Worm (Caenorhabditis elegans) whole organism, L1 larva: ENCODE measurements around the gene Y39G8B.10.

ENCODE experiments used
- C04F5.9 ChIP-seq: sonication (generic microtip); optimal IDR thresholded peaks from 2 replicates; lab custom pipeline; 2016; ENCODE audit warnings: missing genetic modification characterization, missing compliant biosample characterization
- C16A3.4 ChIP-seq: fragments of 150-350 bp; optimal IDR thresholded peaks from 2 replicates; lab custom pipeline; 2014; ENCODE audit warnings: missing biosample characterization, missing genetic modification characterization
- C34B4.2 ChIP-seq: sonication (generic microtip); optimal IDR thresholded peaks from 2 replicates; lab custom pipeline; 2017; ENCODE audit warnings: mild to moderate bottlenecking, missing genetic modification characterization, missing compliant biosample characterization
- F16B12.6 ChIP-seq: fragments of 150-350 bp; optimal IDR thresholded peaks from 2 replicates; lab custom pipeline; 2014; ENCODE audit warnings: missing biosample characterization, missing genetic modification characterization
- aly-2 ChIP-seq: fragments of 150-350 bp; optimal IDR thresholded peaks from 2 replicates; lab custom pipeline; 2014; ENCODE audit warnings: missing biosample characterization, missing genetic modification characterization
- blmp-1 ChIP-seq: fragments of 150-350 bp; optimal IDR thresholded peaks from 2 replicates; lab custom pipeline; 2014; ENCODE audit warnings: missing biosample characterization, missing genetic modification characterization
- ceh-8 ChIP-seq: fragments of 200-800 bp; sonication (Bioruptor generic); optimal IDR thresholded peaks from 2 replicates; lab custom pipeline; 2018; ENCODE audit warnings: mild to moderate bottlenecking, missing genetic modification characterization, moderate library complexity, missing compliant biosample characterization
- ceh-82 ChIP-seq, 3 experiments: fragments of 150-350 bp in 1 of 3; sonication (generic microtip) in 2 of 3; optimal IDR thresholded peaks; 2 replicates each; lab custom pipeline; 2014 to 2017; ENCODE audit warnings: missing biosample characterization in 3 of 3, missing genetic modification characterization in 3 of 3
- ces-1 ChIP-seq: fragments of 150-350 bp; optimal IDR thresholded peaks from 2 replicates; lab custom pipeline; 2014; ENCODE audit warnings: missing biosample characterization, missing genetic modification reagents, missing genetic modification characterization
- efl-1 ChIP-seq, 4 experiments: fragments of 150-350 bp; optimal IDR thresholded peaks in 3 of 4; peaks in 1 of 4; 1 replicate in 1 of 4; 2 replicates in 3 of 4; lab custom pipeline; 2014; ENCODE audit warnings: missing biosample characterization in 2 of 4, missing genetic modification characterization in 2 of 4, missing genetic modification reagents in 2 of 4
- efl-3 ChIP-seq: fragments of 200-800 bp; sonication (Bioruptor generic); optimal IDR thresholded peaks from 2 replicates; lab custom pipeline; 2018; ENCODE audit warnings: mild to moderate bottlenecking, missing genetic modification characterization, missing compliant biosample characterization
- elt-2 ChIP-seq: sonication (generic microtip); optimal IDR thresholded peaks from 2 replicates; lab custom pipeline; 2016; ENCODE audit warnings: missing genetic modification characterization, mild to moderate bottlenecking, inconsistent platforms, missing compliant biosample characterization, missing genetic modification reagents
- elt-3 ChIP-seq, 6 experiments: fragments of 150-350 bp in 1 of 6; sonication (generic microtip); optimal IDR thresholded peaks; 2 replicates each; lab custom pipeline; 2017 to 2018; ENCODE audit warnings: missing biosample characterization in 6 of 6, missing genetic modification characterization in 6 of 6, inconsistent platforms in 1 of 6
- fos-1 ChIP-seq: fragments of 150-350 bp; optimal IDR thresholded peaks from 2 replicates; lab custom pipeline; 2014; ENCODE audit warnings: missing biosample characterization, missing genetic modification characterization
- grh-1 ChIP-seq: fragments of 200-800 bp; sonication (Bioruptor generic); IDR thresholded peaks from 2 replicates; pipeline ENCODE4 v1.3.6; 2022; ENCODE audit warnings: missing genetic modification reagents, missing genetic modification characterization, missing compliant biosample characterization
- hlh-4 ChIP-seq: sonication (generic microtip); optimal IDR thresholded peaks from 2 replicates; lab custom pipeline; 2016; ENCODE audit warnings: mild to moderate bottlenecking, missing genetic modification characterization, missing compliant biosample characterization
- lin-13 ChIP-seq: fragments of 150-350 bp; optimal IDR thresholded peaks from 2 replicates; lab custom pipeline; 2014; ENCODE audit warnings: missing biosample characterization, missing genetic modification reagents, missing genetic modification characterization
- lin-35 ChIP-seq, 2 experiments: fragments of 150-350 bp; optimal IDR thresholded peaks; 2 replicates each; lab custom pipeline; 2014; ENCODE audit warnings: missing biosample characterization in 2 of 2, missing genetic modification characterization in 2 of 2, missing genetic modification reagents in 2 of 2
- mdl-1 ChIP-seq, 2 experiments: fragments of 150-350 bp; optimal IDR thresholded peaks; 2 replicates each; lab custom pipeline; 2014 to 2017; ENCODE audit warnings: missing biosample characterization in 2 of 2, missing genetic modification characterization in 2 of 2, inconsistent platforms in 1 of 2
- mep-1 ChIP-seq: fragments of 150-350 bp; optimal IDR thresholded peaks from 2 replicates; lab custom pipeline; 2014; ENCODE audit warnings: missing biosample characterization, missing genetic modification characterization
- nhr-47 ChIP-seq: sonication (generic microtip); optimal IDR thresholded peaks from 2 replicates; lab custom pipeline; 2016; ENCODE audit warnings: mild to moderate bottlenecking, missing genetic modification characterization, moderate library complexity, missing compliant biosample characterization
- nhr-71 ChIP-seq: sonication (generic microtip); optimal IDR thresholded peaks from 2 replicates; lab custom pipeline; 2016; ENCODE audit warnings: mild to moderate bottlenecking, missing genetic modification characterization, moderate library complexity, missing compliant biosample characterization
- pag-3 ChIP-seq: sonication (generic microtip); optimal IDR thresholded peaks from 2 replicates; lab custom pipeline; 2017; ENCODE audit warnings: missing genetic modification characterization, mild to moderate bottlenecking, missing compliant biosample characterization, antibody characterized with exemption, borderline replicate concordance; ENCODE audit not compliant: insufficient read depth
- skn-1 ChIP-seq: fragments of 150-350 bp; optimal IDR thresholded peaks from 2 replicates; lab custom pipeline; 2014; ENCODE audit warnings: missing biosample characterization, missing genetic modification characterization
- snpc-4 ChIP-seq: fragments of 150-350 bp; optimal IDR thresholded peaks from 2 replicates; lab custom pipeline; 2014; ENCODE audit warnings: missing biosample characterization, missing genetic modification characterization
- sptf-1 ChIP-seq: fragments of 150-350 bp; optimal IDR thresholded peaks from 2 replicates; lab custom pipeline; 2014; ENCODE audit warnings: missing biosample characterization, missing genetic modification characterization
- sup-37 ChIP-seq: fragments of 200-800 bp; sonication (Bioruptor generic); optimal IDR thresholded peaks from 2 replicates; lab custom pipeline; 2018; ENCODE audit warnings: mild to moderate bottlenecking, missing genetic modification characterization, missing compliant biosample characterization
- swsn-7 ChIP-seq: sonication (generic microtip); optimal IDR thresholded peaks from 2 replicates; lab custom pipeline; 2016; ENCODE audit warnings: missing genetic modification characterization, missing compliant biosample characterization
- tbx-2 ChIP-seq: sonication (generic microtip); optimal IDR thresholded peaks from 2 replicates; lab custom pipeline; 2016; ENCODE audit warnings: missing genetic modification characterization, missing compliant biosample characterization
- tlp-1 ChIP-seq: fragments of 150-350 bp; optimal IDR thresholded peaks from 2 replicates; lab custom pipeline; 2014; ENCODE audit warnings: missing biosample characterization, missing genetic modification characterization
- unc-30 ChIP-seq: sonication (generic microtip); optimal IDR thresholded peaks from 2 replicates; lab custom pipeline; 2017; ENCODE audit warnings: missing biosample characterization, missing genetic modification characterization
- unc-62 ChIP-seq: fragments of 150-350 bp; optimal IDR thresholded peaks from 2 replicates; lab custom pipeline; 2014; ENCODE audit warnings: missing biosample characterization, missing genetic modification reagents, missing genetic modification characterization
- unc-86 ChIP-seq: sonication (generic microtip); optimal IDR thresholded peaks from 2 replicates; lab custom pipeline; 2016; ENCODE audit warnings: missing genetic modification characterization, missing compliant biosample characterization
- vab-15 ChIP-seq: sonication (generic microtip); optimal IDR thresholded peaks from 2 replicates; lab custom pipeline; 2017; ENCODE audit warnings: missing genotype, mild to moderate bottlenecking, missing genetic modification characterization, missing compliant biosample characterization
- zag-1 ChIP-seq: fragments of 150-350 bp; optimal IDR thresholded peaks from 2 replicates; lab custom pipeline; 2014; ENCODE audit warnings: missing biosample characterization, missing genetic modification characterization
- ztf-11 ChIP-seq, 2 experiments: sonication (generic microtip); optimal IDR thresholded peaks; 2 replicates each; lab custom pipeline; 2016 to 2017; ENCODE audit warnings: missing genetic modification characterization in 2 of 2, missing biosample characterization in 1 of 2, missing compliant biosample characterization in 1 of 2

Gene Y39G8B.10

DNA sequence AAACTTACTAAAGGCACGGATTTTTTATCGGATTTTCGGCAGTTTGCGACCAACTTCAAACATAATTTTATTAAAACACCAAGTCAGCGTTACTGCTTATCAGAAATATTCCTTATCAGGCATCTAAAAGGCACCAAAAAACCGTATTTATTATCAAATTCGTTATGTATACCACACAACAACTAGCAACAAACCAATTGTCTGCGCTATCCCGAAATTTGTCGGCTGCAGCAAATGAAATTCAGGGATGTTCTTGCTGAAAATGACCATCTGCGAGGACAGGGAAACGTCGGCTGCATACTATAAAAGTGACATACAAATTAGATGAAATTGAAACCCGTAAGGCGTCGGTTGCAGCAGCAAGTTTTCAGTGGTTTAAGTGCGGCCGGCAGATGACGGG lies 15.1 kb upstream of the Y39G8B.10 start:
- TF ChIP-seq ceh-82 (tag; optimal IDR thresholded peaks at IDR 0.05; lab: Kevin White, UChicago) (no peak), pag-3 (tag; lab: Kevin White, UChicago) (no peak), skn-1 (no peak), hlh-4 (no peak), aly-2 (tag; lab: Kevin White, UChicago) (no peak), tbx-2 (tag; lab: Kevin White, UChicago) (no peak)

DNA sequence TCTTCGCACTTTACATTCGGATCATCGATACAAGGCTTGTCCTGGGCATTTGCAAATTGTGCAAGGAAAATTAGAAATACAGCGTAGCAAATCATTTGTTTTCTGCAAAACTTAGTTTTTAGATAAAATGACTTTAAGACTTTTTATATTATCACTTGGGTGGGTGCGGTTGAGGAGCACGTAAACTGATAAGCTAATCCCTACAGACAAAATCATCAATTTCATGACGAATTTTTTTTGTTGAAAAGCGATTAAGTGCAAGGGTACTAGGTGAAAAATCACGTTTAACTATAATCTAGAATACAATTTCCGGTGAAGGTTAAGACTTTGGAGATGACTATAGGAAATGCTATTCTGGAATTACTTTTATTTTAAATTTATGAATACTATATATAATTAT lies 14.6 kb upstream of the Y39G8B.10 start, which contains the start of gene F01D5.1:
Gene F01D5.1 (minus strand): TSS at position 105 of the 400 bp plus-strand sequence.
- TF ChIP-seq ces-1 (GFP tag; lab: Kevin White, UChicago) (no peak), elt-2 (tag; lab: Kevin White, UChicago) (peak; percentile 84)
- TF ChIP-seq, all 84 proteins: peak for 1

DNA sequence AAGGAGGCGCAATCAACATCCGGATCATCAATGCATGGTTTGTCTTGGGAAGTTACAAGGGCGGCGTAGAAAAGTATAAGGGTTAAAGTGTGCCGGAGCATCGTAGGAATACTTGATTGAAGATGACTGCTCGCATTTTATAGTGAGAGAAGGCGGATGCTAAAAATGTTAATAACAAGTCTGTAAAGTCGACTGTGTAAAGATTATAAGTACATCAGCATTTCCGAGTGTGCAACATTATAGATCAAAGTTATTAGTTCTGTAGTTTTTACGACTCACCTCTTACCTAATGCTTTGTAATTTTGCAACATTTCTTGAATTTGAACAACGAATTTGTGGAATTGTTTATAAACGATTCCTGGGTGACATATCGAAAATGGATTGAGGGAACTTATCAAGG lies 12.0 kb upstream of the Y39G8B.10 start, which contains the start of gene Y39G8B.7:
Gene Y39G8B.7 (minus strand): TSS at position 101 of the 400 bp plus-strand sequence.
- TF ChIP-seq efl-3 (GFP tag; lab: Kevin White, UChicago) (no peak), fos-1 (tag; lab: Kevin White, UChicago) (no peak), C16A3.4 (tag; lab: Kevin White, UChicago) (no peak), tlp-1 (tag; lab: Kevin White, UChicago) (no peak), sup-37 (no peak), elt-3 (tag; optimal IDR thresholded peaks at IDR 0.05; lab: Kevin White, UChicago) (no peak), nhr-47 (tag; lab: Kevin White, UChicago) (no peak), lin-35 (GFP tag; optimal IDR thresholded peaks at IDR 0.05; lab: Kevin White, UChicago) (no peak), zag-1 (tag; lab: Kevin White, UChicago) (no peak), grh-1 (GFP tag; lab: Robert Waterston, UW) (no peak), vab-15 (tag; lab: Kevin White, UChicago) (no peak), blmp-1 (tag; lab: Kevin White, UChicago) (no peak), mdl-1 (tag; optimal IDR thresholded peaks at IDR 0.05; lab: Kevin White, UChicago) (no peak), lin-13 (no peak), sptf-1 (no peak), swsn-7 (tag; lab: Kevin White, UChicago) (no peak), unc-30 (tag; lab: Kevin White, UChicago) (no peak), snpc-4 (no peak), mep-1 (tag; lab: Kevin White, UChicago) (no peak), unc-86 (tag; lab: Kevin White, UChicago) (no peak)
- TF ChIP-seq, all 84 proteins: peak for 0

DNA sequence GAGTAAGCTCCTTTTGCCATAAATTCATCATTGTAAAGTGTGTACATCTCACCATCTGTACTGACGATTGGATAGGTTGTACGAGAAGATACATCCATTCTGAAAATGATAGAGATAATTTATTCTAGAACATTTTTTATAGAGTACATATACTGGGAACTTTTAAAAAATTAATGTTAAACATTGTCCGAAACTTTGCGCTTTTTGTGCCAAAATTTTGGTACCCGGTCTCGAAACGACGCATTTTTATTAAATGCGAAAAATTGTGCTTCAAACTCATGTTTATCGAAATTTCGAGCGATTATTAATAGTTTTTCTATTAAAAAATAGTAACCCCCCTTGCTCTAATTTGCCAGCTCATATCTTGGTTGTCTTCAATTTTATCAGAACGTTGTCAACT lies 8.8 kb upstream of the Y39G8B.10 start, which contains the start of gene Y39G8B.5:
Gene Y39G8B.5 (minus strand): TSS at position 101 of the 400 bp plus-strand sequence.
- TF ChIP-seq unc-30 (tag; lab: Kevin White, UChicago), result no peak
- no peak for TF ChIP-seq efl-1 (optimal IDR thresholded peaks at IDR 0.05; lab: Kevin White, UChicago)
- peak in 1 of 2 experiments; percentile 6 for TF ChIP-seq efl-1 (GFP tag; optimal IDR thresholded peaks at IDR 0.05 in 1 of 2; lab: Kevin White, UChicago)

DNA sequence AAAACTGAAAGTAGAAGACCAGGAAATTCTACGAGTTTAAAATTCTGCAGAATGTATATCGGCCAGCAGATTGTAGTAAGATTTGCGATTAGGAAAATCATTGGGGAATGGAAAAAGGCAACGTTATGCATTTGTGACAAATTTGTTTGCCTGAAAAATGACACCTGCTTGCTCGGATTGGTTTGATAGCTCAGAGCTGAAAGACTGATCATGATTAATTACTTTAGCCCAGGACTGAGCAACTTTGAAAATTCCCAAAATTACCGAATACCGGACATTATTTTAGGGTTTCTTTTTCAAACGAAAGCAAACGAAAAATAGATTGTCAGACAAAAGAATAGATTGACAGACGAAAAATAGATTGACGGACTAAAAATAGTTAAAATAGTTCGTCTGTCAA lies 1.6 kb upstream of the Y39G8B.10 start, which contains the start of gene sre-47:
Gene sre-47 (minus strand): TSS at position 101 of the 400 bp plus-strand sequence.
- TF ChIP-seq C34B4.2 (tag; lab: Kevin White, UChicago) (no peak), ztf-11 (tag; optimal IDR thresholded peaks at IDR 0.05; lab: Kevin White, UChicago) (no peak), efl-1 (optimal IDR thresholded peaks at IDR 0.05; lab: Kevin White, UChicago) (no peak), efl-1 (GFP tag; optimal IDR thresholded peaks at IDR 0.05 in 1 of 2; lab: Kevin White, UChicago) (peak in 1 of 2 experiments; percentile 76), F16B12.6 (no peak), ceh-8 (no peak), C04F5.9 (no peak), unc-62 (GFP tag; lab: Kevin White, UChicago) (no peak), efl-3 (GFP tag; lab: Kevin White, UChicago) (no peak), nhr-71 (tag; lab: Kevin White, UChicago) (no peak)
